Fruit fly (Drosophila melanogaster) whole organism, embryonic: ENCODE data around the gene CG43295.

Experiments
- Abd-B ChIP-seq: fragments of 200-800 bp; sonication (Bioruptor generic); optimal IDR thresholded peaks from 2 replicates; lab custom pipeline; 2018; ENCODE audit warnings: missing biosample characterization, mild to moderate bottlenecking, missing genetic modification characterization, moderate library complexity
- Asciz ChIP-seq: fragments of 200-800 bp; sonication (Bioruptor generic); optimal IDR thresholded peaks from 2 replicates; lab custom pipeline; 2017; ENCODE audit warnings: missing biosample characterization, mild to moderate bottlenecking, missing genetic modification characterization, missing genetic modification reagents
- Atf3 ChIP-seq: fragments of 200-800 bp; sonication (Bioruptor generic); optimal IDR thresholded peaks from 3 replicates; lab custom pipeline; 2016; ENCODE audit warnings: missing biosample characterization, missing genetic modification characterization
- CG10274 ChIP-seq: fragments of 200-800 bp; sonication (Bioruptor generic); optimal IDR thresholded peaks from 3 replicates; lab custom pipeline; 2017; ENCODE audit warnings: missing biosample characterization, mild to moderate bottlenecking, missing genetic modification characterization
- CG11504 ChIP-seq: fragments of 200-800 bp; sonication (Bioruptor generic); optimal IDR thresholded peaks from 3 replicates; lab custom pipeline; 2019; ENCODE audit warnings: missing biosample characterization, mild to moderate bottlenecking, missing genetic modification characterization, moderate library complexity
- CG12104 ChIP-seq: fragments of 200-800 bp; sonication (Bioruptor generic); optimal IDR thresholded peaks from 3 replicates; lab custom pipeline; 2016; ENCODE audit warnings: missing biosample characterization, missing genetic modification characterization
- CG13296 ChIP-seq: fragments of 200-800 bp; sonication (Bioruptor generic); optimal IDR thresholded peaks from 3 replicates; lab custom pipeline; 2018; ENCODE audit warnings: missing biosample characterization, mild to moderate bottlenecking, missing genetic modification characterization
- CG13424 ChIP-seq: fragments of 200-800 bp; sonication (Bioruptor generic); optimal IDR thresholded peaks from 2 replicates; lab custom pipeline; 2019; ENCODE audit warnings: missing biosample characterization, mild to moderate bottlenecking, missing genetic modification characterization, moderate library complexity
- CG14860 ChIP-seq: fragments of 200-800 bp; sonication (Bioruptor generic); IDR thresholded peaks from 3 replicates; pipeline ENCODE4 v1.3.6; 2022; ENCODE audit warnings: missing biosample characterization, missing genetic modification characterization; ENCODE audit not compliant: partially characterized antibody
- CG15269 ChIP-seq: fragments of 200-800 bp; sonication (Bioruptor generic); optimal IDR thresholded peaks from 2 replicates; lab custom pipeline; 2018; ENCODE audit warnings: missing biosample characterization, mild to moderate bottlenecking, missing genetic modification characterization, moderate library complexity
- CG1602 ChIP-seq: fragments of 200-800 bp; sonication (Bioruptor generic); optimal IDR thresholded peaks from 3 replicates; lab custom pipeline; 2016; ENCODE audit warnings: missing biosample characterization, missing genetic modification characterization
- CG18599 ChIP-seq: fragments of 200-800 bp; sonication (Bioruptor generic); optimal IDR thresholded peaks from 3 replicates; lab custom pipeline; 2017; ENCODE audit warnings: missing biosample characterization, missing genetic modification characterization, mild to moderate bottlenecking, moderate library complexity, missing genetic modification reagents
- CG2712 ChIP-seq: fragments of 200-800 bp; optimal IDR thresholded peaks from 3 replicates; lab custom pipeline; 2019; ENCODE audit warnings: missing biosample characterization, mild to moderate bottlenecking, missing genetic modification characterization, moderate library complexity
- CG6654 ChIP-seq: fragments of 200-800 bp; sonication (Bioruptor generic); optimal IDR thresholded peaks from 2 replicates; lab custom pipeline; 2017; ENCODE audit warnings: missing biosample characterization, mild to moderate bottlenecking, missing genetic modification characterization
- CG6791 ChIP-seq: fragments of 200-800 bp; sonication (Bioruptor generic); IDR thresholded peaks from 3 replicates; pipeline ENCODE4 v1.3.6; 2022; ENCODE audit warnings: missing biosample characterization, missing genetic modification characterization; ENCODE audit not compliant: partially characterized antibody
- CG7839 ChIP-seq: fragments of 200-800 bp; sonication (Bioruptor generic); optimal IDR thresholded peaks from 3 replicates; lab custom pipeline; 2018; ENCODE audit warnings: missing biosample characterization, mild to moderate bottlenecking, missing genetic modification characterization, moderate library complexity
- CG8290 ChIP-seq, 3 experiments: fragments of 200-800 bp; sonication (Bioruptor generic); optimal IDR thresholded peaks; 2 replicates each; lab custom pipeline; 2016 to 2019; ENCODE audit warnings: missing biosample characterization in 3 of 3, missing genetic modification characterization in 3 of 3, mild to moderate bottlenecking in 2 of 3, moderate library complexity in 1 of 3
- CG8765 ChIP-seq: fragments of 200-800 bp; sonication (Bioruptor generic); IDR thresholded peaks from 2 replicates; pipeline ENCODE4 v1.3.6; 2022; ENCODE audit warnings: missing biosample characterization, missing genetic modification characterization
- CG9437 ChIP-seq: fragments of 200-800 bp; sonication (Bioruptor generic); optimal IDR thresholded peaks from 2 replicates; lab custom pipeline; 2018; ENCODE audit warnings: missing biosample characterization, mild to moderate bottlenecking, missing genetic modification characterization
- CG9727 ChIP-seq: fragments of 200-800 bp; sonication (Bioruptor generic); optimal IDR thresholded peaks from 3 replicates; lab custom pipeline; 2017; ENCODE audit warnings: missing biosample characterization, mild to moderate bottlenecking, missing genetic modification characterization
- Dbx ChIP-seq: fragments of 200-800 bp; sonication (Bioruptor generic); IDR thresholded peaks from 3 replicates; pipeline ENCODE4 v1.3.6; 2022; ENCODE audit warnings: missing biosample characterization, missing genetic modification characterization
- Doc3 ChIP-seq: fragments of 200-800 bp; sonication (Bioruptor generic); IDR thresholded peaks from 3 replicates; pipeline ENCODE4 v1.3.6; 2022; ENCODE audit warnings: missing biosample characterization, missing genetic modification characterization; ENCODE audit not compliant: partially characterized antibody
- Ets65A ChIP-seq: fragments of 200-800 bp; sonication (Bioruptor generic); peaks from one replicate; lab custom pipeline; 2016; ENCODE audit warnings: missing biosample characterization, missing genetic modification characterization
- HHEX ChIP-seq: fragments of 200-800 bp; sonication (Bioruptor generic); optimal IDR thresholded peaks from 3 replicates; lab custom pipeline; 2017; ENCODE audit warnings: missing biosample characterization, mild to moderate bottlenecking, missing genetic modification characterization, missing genetic modification reagents
- HLH54F ChIP-seq: fragments of 200-800 bp; sonication (Bioruptor generic); optimal IDR thresholded peaks from 3 replicates; lab custom pipeline; 2016; ENCODE audit warnings: missing biosample characterization, missing genetic modification characterization
- Hmr ChIP-seq: fragments of 200-800 bp; sonication (Bioruptor generic); optimal IDR thresholded peaks from 3 replicates; lab custom pipeline; 2017; ENCODE audit warnings: mild to moderate bottlenecking, missing biosample characterization, missing genetic modification reagents, missing genetic modification characterization
- Hr39 ChIP-seq: fragments of >200 bp; optimal IDR thresholded peaks from 2 replicates; lab custom pipeline; 2017
- Ptx1 ChIP-seq: fragments of 200-800 bp; sonication (Bioruptor generic); IDR thresholded peaks from 2 replicates; pipeline ENCODE4 v1.3.6; 2022; ENCODE audit warnings: missing biosample characterization, missing genetic modification characterization
- Sox102F ChIP-seq: fragments of 200-800 bp; sonication (Bioruptor generic); optimal IDR thresholded peaks from 2 replicates; lab custom pipeline; 2018; ENCODE audit warnings: missing biosample characterization, mild to moderate bottlenecking, missing genetic modification characterization, moderate library complexity
- Trl ChIP-seq, 3 experiments: fragments of >200 bp in 2 of 3; fragments of 200-800 bp in 1 of 3; sonication (Bioruptor generic) in 1 of 3; optimal IDR thresholded peaks; 2 replicates in 1 of 3; 3 replicates in 2 of 3; lab custom pipeline; 2016 to 2017; ENCODE audit warnings: missing biosample characterization in 1 of 3, missing genetic modification characterization in 1 of 3
- YL-1 ChIP-seq: fragments of 200-800 bp; sonication (Bioruptor generic); optimal IDR thresholded peaks from 3 replicates; lab custom pipeline; 2017; ENCODE audit warnings: missing biosample characterization, mild to moderate bottlenecking, missing genetic modification characterization
- az2 ChIP-seq: fragments of 200-800 bp; sonication (Bioruptor generic); optimal IDR thresholded peaks from 3 replicates; lab custom pipeline; 2016; ENCODE audit warnings: missing biosample characterization, missing genetic modification characterization
- dan ChIP-seq: fragments of 200-800 bp; sonication (Bioruptor generic); IDR thresholded peaks from 2 replicates; pipeline ENCODE4 v1.3.6; 2022; ENCODE audit warnings: missing biosample characterization, missing genetic modification characterization
- dysf ChIP-seq: fragments of 200-800 bp; sonication (Bioruptor generic); IDR thresholded peaks from 3 replicates; pipeline ENCODE4 v1.3.6; 2022; ENCODE audit warnings: missing biosample characterization, missing genetic modification characterization
- eve ChIP-seq, 2 experiments: fragments of >200 bp; optimal IDR thresholded peaks; 2 replicates each; lab custom pipeline; 2017; ENCODE audit warnings: missing biosample characterization in 2 of 2, missing genetic modification characterization in 2 of 2
- gem ChIP-seq: fragments of 200-800 bp; sonication (Bioruptor generic); optimal IDR thresholded peaks from 2 replicates; lab custom pipeline; 2019; ENCODE audit warnings: missing biosample characterization, mild to moderate bottlenecking, missing genetic modification characterization, moderate library complexity
- jumu ChIP-seq: fragments of 200-800 bp; sonication (Bioruptor generic); optimal IDR thresholded peaks from 3 replicates; lab custom pipeline; 2016; ENCODE audit warnings: missing biosample characterization, missing genetic modification characterization
- kay ChIP-seq: fragments of 200-800 bp; sonication (Bioruptor generic); optimal IDR thresholded peaks from 2 replicates; lab custom pipeline; 2016; ENCODE audit warnings: missing biosample characterization, missing genetic modification characterization
- lilli ChIP-seq: fragments of 200-800 bp; sonication (Bioruptor generic); optimal IDR thresholded peaks from 3 replicates; lab custom pipeline; 2016; ENCODE audit warnings: missing biosample characterization, missing genetic modification characterization
- mam ChIP-seq: fragments of 200-800 bp; sonication (Bioruptor generic); optimal IDR thresholded peaks from 3 replicates; lab custom pipeline; 2016; ENCODE audit warnings: missing biosample characterization, missing genetic modification characterization
- org-1 ChIP-seq: fragments of 200-800 bp; sonication (Bioruptor generic); optimal IDR thresholded peaks from 2 replicates; lab custom pipeline; 2017; ENCODE audit warnings: missing biosample characterization, missing genetic modification characterization
- pan ChIP-seq, 4 experiments: fragments of >200 bp in 3 of 4; fragments of 200-800 bp in 1 of 4; sonication (Bioruptor generic) in 1 of 4; optimal IDR thresholded peaks in 3 of 4; IDR thresholded peaks in 1 of 4; 2 replicates each; pipeline versions ENCODE4 v1.3.6 to Lab custom; 2017 to 2022; ENCODE audit warnings: missing biosample characterization in 2 of 4, missing genetic modification characterization in 2 of 4, mixed read lengths in 1 of 4
- pho ChIP-seq: fragments of 200-800 bp; sonication (Bioruptor generic); optimal IDR thresholded peaks from 2 replicates; lab custom pipeline; 2016; ENCODE audit warnings: missing biosample characterization, missing genetic modification characterization
- row ChIP-seq: fragments of 200-800 bp; sonication (Bioruptor generic); IDR thresholded peaks from 3 replicates; pipeline ENCODE4 v1.3.6; 2022; ENCODE audit warnings: missing biosample characterization, missing genetic modification characterization
- sens ChIP-seq: fragments of 200-800 bp; sonication (Bioruptor generic); peaks from one replicate; lab custom pipeline; 2016; ENCODE audit warnings: missing biosample characterization, missing genetic modification characterization
- sens-2 ChIP-seq: fragments of 200-800 bp; sonication (Bioruptor generic); IDR thresholded peaks from 2 replicates; pipeline ENCODE4 v1.3.6; 2022; ENCODE audit warnings: missing biosample characterization, missing genetic modification characterization
- slp2 ChIP-seq: fragments of 200-800 bp; sonication (Bioruptor generic); optimal IDR thresholded peaks from 2 replicates; lab custom pipeline; 2016; ENCODE audit warnings: missing biosample characterization, missing genetic modification characterization
- sna ChIP-seq: fragments of 200-800 bp; sonication (Bioruptor generic); IDR thresholded peaks from 2 replicates; pipeline ENCODE4 v1.3.6; 2022; ENCODE audit warnings: missing biosample characterization, missing genetic modification characterization; ENCODE audit not compliant: partially characterized antibody
- stwl ChIP-seq: fragments of 200-800 bp; sonication (Bioruptor generic); optimal IDR thresholded peaks from 3 replicates; lab custom pipeline; 2018; ENCODE audit warnings: missing biosample characterization, mild to moderate bottlenecking, missing genetic modification characterization, moderate library complexity
- sug ChIP-seq: fragments of 200-800 bp; optimal IDR thresholded peaks from 2 replicates; lab custom pipeline; 2019; ENCODE audit warnings: missing biosample characterization, mild to moderate bottlenecking, missing genetic modification characterization, moderate library complexity

CG43295 gene

DNA sequence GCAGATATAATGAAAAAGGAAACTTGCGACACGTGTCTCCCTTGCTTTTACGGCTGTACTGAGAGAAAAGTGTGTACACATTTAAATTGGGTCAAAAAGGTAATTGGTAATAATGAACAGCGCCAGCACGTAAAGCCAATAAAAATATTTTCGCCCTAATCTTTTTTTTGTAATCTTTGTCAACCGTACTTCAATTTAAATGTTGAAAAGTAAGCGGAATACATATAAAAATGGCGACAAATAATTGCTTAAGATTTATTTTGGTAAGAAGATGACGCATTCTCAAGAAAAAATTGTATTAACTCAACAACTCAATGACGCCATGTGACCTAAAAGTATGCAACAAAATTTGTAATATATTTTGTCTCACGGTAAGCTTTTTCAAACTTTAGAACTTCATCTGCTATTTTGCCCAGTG lies 42.2 kb downstream of the CG43295 start (continued):
- TF ChIP-seq Hr39 (lab: Kevin White, UChicago), result no peak
- peak; percentile 90 for TF ChIP-seq Ets65A (GFP tag; lab: Kevin White, UChicago)
- no peak for TF ChIP-seq sens-2 (GFP tag; lab: Robert Waterston, UW)
- TF ChIP-seq CG8765 (GFP tag; lab: Robert Waterston, UW), result no peak
- peak; percentile 63 for TF ChIP-seq CG11504 (tag; lab: Kevin White, UChicago)
- no peak for TF ChIP-seq az2 (GFP tag; lab: Kevin White, UChicago)
- TF ChIP-seq dysf (GFP tag; lab: Robert Waterston, UW), result peak; percentile 23; the same call in 1 of the 3 replicates
- TF ChIP-seq Ptx1, result no peak
- TF ChIP-seq CG6791, result no peak
- TF ChIP-seq org-1, result peak; percentile 23
- peak; percentile 46 for TF ChIP-seq CG13424 (tag; lab: Kevin White, UChicago)
- peak; percentile 60 for TF ChIP-seq kay
- no peak for TF ChIP-seq Dbx (GFP tag; lab: Robert Waterston, UW)
- TF ChIP-seq dan (GFP tag; lab: Robert Waterston, UW), result no peak
- TF ChIP-seq CG14860 (GFP tag; lab: Robert Waterston, UW), result no peak
- peak; percentile 59 for TF ChIP-seq Hmr (GFP tag; lab: Kevin White, UChicago)
- TF ChIP-seq CG1602, result peak; percentile 1
- TF ChIP-seq CG7839 (tag; lab: Kevin White, UChicago), result peak; percentile 48
- TF ChIP-seq CG18599 (GFP tag; lab: Kevin White, UChicago), result peak; percentile 68
- TF ChIP-seq YL-1 (GFP tag; lab: Kevin White, UChicago), result no peak
- no peak for TF ChIP-seq CG2712 (tag; lab: Kevin White, UChicago)
- TF ChIP-seq eve (GFP tag; optimal IDR thresholded peaks at IDR 0.05; lab: Kevin White, UChicago), result peak in 1 of 2 experiments; percentile 91
- peak; percentile 83 for TF ChIP-seq sens (GFP tag; lab: Kevin White, UChicago)
- TF ChIP-seq sna (GFP tag; lab: Robert Waterston, UW), result no peak
- peak; percentile 19 for TF ChIP-seq CG15269 (tag; lab: Kevin White, UChicago)
- TF ChIP-seq Trl (optimal IDR thresholded peaks at IDR 0.05; lab: Kevin White, UChicago), result no peak
- no peak for TF ChIP-seq Trl (GFP tag; optimal IDR thresholded peaks at IDR 0.05; lab: Kevin White, UChicago)
- peak; percentile 15 for TF ChIP-seq Abd-B (GFP tag; lab: Kevin White, UChicago)
- no peak for TF ChIP-seq slp2 (GFP tag; lab: Kevin White, UChicago)
- TF ChIP-seq sug (tag; lab: Kevin White, UChicago), result peak; percentile 27
- TF ChIP-seq HLH54F, result peak; percentile 16
- peak; percentile 54 for TF ChIP-seq gem (tag; lab: Kevin White, UChicago)
- peak; percentile 28 for TF ChIP-seq CG9727 (GFP tag; lab: Kevin White, UChicago)
- peak; percentile 13 for TF ChIP-seq CG8290 (GFP tag; optimal IDR thresholded peaks at IDR 0.05; lab: Kevin White, UChicago)
- TF ChIP-seq CG8290 (tag; optimal IDR thresholded peaks at IDR 0.05; lab: Kevin White, UChicago), result peak; percentile 29 to 38
- TF ChIP-seq lilli (GFP tag; lab: Kevin White, UChicago), result peak; percentile 8
- TF ChIP-seq Doc3 (GFP tag; lab: Robert Waterston, UW), result no peak
- no peak for TF ChIP-seq CG6654 (GFP tag; lab: Kevin White, UChicago)
- peak; percentile 19 for TF ChIP-seq Asciz
- TF ChIP-seq row, result peak; percentile 40
- TF ChIP-seq jumu (GFP tag; lab: Kevin White, UChicago), result no peak
- TF ChIP-seq Sox102F (GFP tag; lab: Kevin White, UChicago), result peak; percentile 29
- TF ChIP-seq CG9437, result peak; percentile 37
- peak; percentile 1 for TF ChIP-seq HHEX
- peak; percentile 9 for TF ChIP-seq Atf3
- TF ChIP-seq pan (optimal IDR thresholded peaks at IDR 0.05; lab: Kevin White, UChicago), result no peak
- TF ChIP-seq pan (GFP tag; optimal IDR thresholded peaks at IDR 0.05 in 1 of 2, IDR thresholded peaks at IDR 0.05 in 1 of 2), result no peak
- TF ChIP-seq stwl, result no peak
- peak; percentile 45 for TF ChIP-seq pho
- peak; percentile 16 for TF ChIP-seq mam (GFP tag; lab: Kevin White, UChicago)
- TF ChIP-seq CG13296 (GFP tag; lab: Kevin White, UChicago), result peak; percentile 27
- TF ChIP-seq CG10274 (GFP tag; lab: Kevin White, UChicago), result peak; percentile 1
- TF ChIP-seq CG12104 (GFP tag; lab: Kevin White, UChicago), result peak; percentile 16
